Worm (Caenorhabditis elegans) whole organism, young adult: ENCODE data around the gene srw-68.

Experiments used
- D2030.7 ChIP-seq: fragments of 200-800 bp; sonication (Bioruptor generic); IDR thresholded peaks from 2 replicates; pipeline ENCODE4 v1.3.6; 2022; ENCODE audit warnings: missing genetic modification reagents, missing genetic modification characterization, missing compliant biosample characterization
- F22D6.2 ChIP-seq: sonication (generic microtip); optimal IDR thresholded peaks from 2 replicates; lab custom pipeline; 2016; ENCODE audit warnings: mild to moderate bottlenecking, missing genetic modification characterization, missing compliant biosample characterization
- F39B2.1 ChIP-seq: fragments of 200-800 bp; sonication (Bioruptor generic); IDR thresholded peaks from 2 replicates; pipeline ENCODE4 v1.3.6; 2022; ENCODE audit warnings: missing genetic modification reagents, missing genetic modification characterization, missing compliant biosample characterization
- F57A8.1 ChIP-seq: fragments of 200-800 bp; sonication (Bioruptor generic); optimal IDR thresholded peaks from 2 replicates; lab custom pipeline; 2018; ENCODE audit warnings: mild to moderate bottlenecking, missing genetic modification characterization, moderate library complexity, missing compliant biosample characterization
- F57C9.4 ChIP-seq: sonication (generic microtip); optimal IDR thresholded peaks from 2 replicates; lab custom pipeline; 2017; ENCODE audit warnings: mild to moderate bottlenecking, missing genetic modification characterization, missing compliant biosample characterization
- K12H6.12 ChIP-seq: fragments of 200-800 bp; sonication (Bioruptor generic); optimal IDR thresholded peaks from 2 replicates; lab custom pipeline; 2018; ENCODE audit warnings: mild to moderate bottlenecking, missing genetic modification characterization, missing compliant biosample characterization
- T07F8.4 ChIP-seq: sonication (generic microtip); optimal IDR thresholded peaks from 2 replicates; lab custom pipeline; 2016; ENCODE audit warnings: mild to moderate bottlenecking, missing genetic modification characterization, moderate library complexity, missing compliant biosample characterization
- T26A5.8 ChIP-seq: sonication (generic microtip); optimal IDR thresholded peaks from 2 replicates; lab custom pipeline; 2016; ENCODE audit warnings: missing genetic modification characterization, missing compliant biosample characterization
- Y53F4B.3 ChIP-seq: fragments of 200-800 bp; sonication (Bioruptor generic); IDR thresholded peaks from 2 replicates; pipeline ENCODE4 v1.3.6; 2022; ENCODE audit warnings: missing genetic modification reagents, missing genetic modification characterization, missing compliant biosample characterization
- Y67H2A.10 ChIP-seq: fragments of 200-800 bp; sonication (Bioruptor generic); conservative IDR thresholded peaks from 2 replicates; pipeline ENCODE4 v1.3.6; 2022; ENCODE audit warnings: missing genetic modification reagents, missing genetic modification characterization, missing compliant biosample characterization
- ZK185.1 ChIP-seq: sonication (generic microtip); optimal IDR thresholded peaks from 2 replicates; lab custom pipeline; 2016; ENCODE audit warnings: mild to moderate bottlenecking, missing genetic modification characterization, missing compliant biosample characterization; ENCODE audit not compliant: poor library complexity, severe bottlenecking
- ama-1 ChIP-seq, 3 experiments: fragments of 150-350 bp in 1 of 3; sonication (generic microtip) in 2 of 3; optimal IDR thresholded peaks; 2 replicates each; lab custom pipeline; 2014 to 2018; ENCODE audit warnings: missing biosample characterization in 2 of 3, missing genetic modification characterization in 2 of 3, missing genetic modification reagents in 2 of 3
- atf-7 ChIP-seq: sonication (generic microtip); optimal IDR thresholded peaks from 2 replicates; lab custom pipeline; 2017; ENCODE audit warnings: mild to moderate bottlenecking, missing genetic modification characterization, missing compliant biosample characterization
- attf-3 ChIP-seq: fragments of 200-800 bp; sonication (Bioruptor generic); conservative IDR thresholded peaks from 2 replicates; pipeline ENCODE4 v1.3.6; 2022; ENCODE audit warnings: missing genetic modification reagents, missing genetic modification characterization, missing compliant biosample characterization
- attf-5 ChIP-seq: fragments of 200-800 bp; sonication (Bioruptor generic); optimal IDR thresholded peaks from 2 replicates; lab custom pipeline; 2018; ENCODE audit warnings: mild to moderate bottlenecking, missing genetic modification characterization, missing compliant biosample characterization
- bed-2 ChIP-seq: fragments of 200-800 bp; sonication (Bioruptor generic); IDR thresholded peaks from 2 replicates; pipeline ENCODE4 v1.3.6; 2022; ENCODE audit warnings: missing genetic modification reagents, missing genetic modification characterization, missing compliant biosample characterization
- ccch-3 ChIP-seq: fragments of 200-800 bp; sonication (Bioruptor generic); optimal IDR thresholded peaks from 2 replicates; lab custom pipeline; 2018; ENCODE audit warnings: mild to moderate bottlenecking, missing genetic modification characterization, missing compliant biosample characterization
- cebp-1 ChIP-seq, 2 experiments: fragments of 200-800 bp in 1 of 2; sonication (Bioruptor generic) in 1 of 2; sonication (generic microtip) in 1 of 2; IDR thresholded peaks in 1 of 2; optimal IDR thresholded peaks in 1 of 2; 2 replicates each; pipeline versions ENCODE4 v1.3.6 to Lab custom; 2017 to 2022; ENCODE audit warnings: missing compliant biosample characterization in 2 of 2, missing genetic modification characterization in 2 of 2, mild to moderate bottlenecking in 1 of 2, missing genetic modification reagents in 1 of 2, moderate library complexity in 1 of 2
- ceh-100 ChIP-seq: fragments of 200-800 bp; sonication (Bioruptor generic); IDR thresholded peaks from 2 replicates; pipeline ENCODE4 v1.3.6; 2022; ENCODE audit warnings: missing genetic modification reagents, missing genetic modification characterization, missing compliant biosample characterization
- ceh-27 ChIP-seq: fragments of 200-800 bp; sonication (Bioruptor generic); optimal IDR thresholded peaks from 2 replicates; lab custom pipeline; 2018; ENCODE audit warnings: mild to moderate bottlenecking, missing genetic modification characterization, moderate library complexity, missing compliant biosample characterization
- ceh-58 ChIP-seq: fragments of 200-800 bp; sonication (Bioruptor generic); IDR thresholded peaks from 2 replicates; pipeline ENCODE4 v1.3.6; 2022; ENCODE audit warnings: missing genetic modification characterization, missing compliant biosample characterization
- ekl-4 ChIP-seq: fragments of 200-800 bp; sonication (Bioruptor generic); IDR thresholded peaks from 2 replicates; pipeline ENCODE4 v1.3.6; 2022; ENCODE audit warnings: missing genetic modification reagents, missing genetic modification characterization, missing compliant biosample characterization
- him-1 ChIP-seq: sonication (generic microtip); optimal IDR thresholded peaks from 2 replicates; lab custom pipeline; 2016; ENCODE audit warnings: missing genotype, missing genetic modification reagents, missing genetic modification characterization, missing compliant biosample characterization
- hlh-12 ChIP-seq: sonication (generic microtip); optimal IDR thresholded peaks from 2 replicates; lab custom pipeline; 2016; ENCODE audit warnings: missing genetic modification characterization, missing compliant biosample characterization
- hmg-1.2 ChIP-seq: fragments of 200-800 bp; sonication (Bioruptor generic); IDR thresholded peaks from 2 replicates; pipeline ENCODE4 v1.3.6; 2022; ENCODE audit warnings: missing genetic modification reagents, missing genetic modification characterization, missing compliant biosample characterization
- lin-54 ChIP-seq: fragments of 200-800 bp; sonication (Bioruptor generic); optimal IDR thresholded peaks from 2 replicates; lab custom pipeline; 2018; ENCODE audit warnings: mild to moderate bottlenecking, missing genetic modification characterization, missing compliant biosample characterization
- lsl-1 ChIP-seq: fragments of 200-800 bp; sonication (Bioruptor generic); optimal IDR thresholded peaks from 2 replicates; lab custom pipeline; 2018; ENCODE audit warnings: mild to moderate bottlenecking, missing genetic modification characterization, moderate library complexity, missing compliant biosample characterization
- madf-8 ChIP-seq: fragments of 200-800 bp; sonication (Bioruptor generic); conservative IDR thresholded peaks from 2 replicates; pipeline ENCODE4 v1.3.6; 2022; ENCODE audit warnings: missing genetic modification reagents, missing genetic modification characterization, missing compliant biosample characterization
- mel-28 ChIP-seq: sonication (generic microtip); optimal IDR thresholded peaks from 2 replicates; lab custom pipeline; 2016; ENCODE audit warnings: borderline replicate concordance, mild to moderate bottlenecking, missing genetic modification characterization, missing compliant biosample characterization
- mxl-1 ChIP-seq: sonication (generic microtip); optimal IDR thresholded peaks from 2 replicates; lab custom pipeline; 2016; ENCODE audit warnings: missing genetic modification characterization, missing compliant biosample characterization
- nhr-120 ChIP-seq: fragments of 200-800 bp; sonication (Bioruptor generic); IDR thresholded peaks from 2 replicates; pipeline ENCODE4 v1.3.6; 2022; ENCODE audit warnings: missing genetic modification characterization, missing compliant biosample characterization
- nhr-90 ChIP-seq: sonication (generic microtip); optimal IDR thresholded peaks from 2 replicates; lab custom pipeline; 2016; ENCODE audit warnings: missing genotype, mild to moderate bottlenecking, missing genetic modification characterization, missing compliant biosample characterization
- pbrm-1 ChIP-seq: fragments of 200-800 bp; sonication (Bioruptor generic); IDR thresholded peaks from 2 replicates; pipeline ENCODE4 v1.3.6; 2022; ENCODE audit warnings: missing genetic modification reagents, missing genetic modification characterization, missing compliant biosample characterization
- pha-4 ChIP-seq: fragments of 150-350 bp; sonication (generic microtip); optimal IDR thresholded peaks from 2 replicates; lab custom pipeline; 2014; ENCODE audit warnings: missing biosample characterization, missing genetic modification reagents, missing genetic modification characterization
- rcor-1 ChIP-seq: fragments of 200-800 bp; sonication (Bioruptor generic); IDR thresholded peaks from 2 replicates; pipeline ENCODE4 v1.3.6; 2022; ENCODE audit warnings: missing genetic modification reagents, missing genetic modification characterization, missing compliant biosample characterization
- sdz-38 ChIP-seq: sonication (generic microtip); optimal IDR thresholded peaks from 2 replicates; lab custom pipeline; 2016; ENCODE audit warnings: missing genotype, missing genetic modification characterization, missing compliant biosample characterization
- snpc-3.4 ChIP-seq: sonication (generic microtip); optimal IDR thresholded peaks from 2 replicates; lab custom pipeline; 2017; ENCODE audit warnings: missing genetic modification characterization, mild to moderate bottlenecking, missing compliant biosample characterization, antibody characterized with exemption, moderate library complexity, missing genotype, missing genetic modification reagents
- snpc-4 ChIP-seq, 5 experiments: fragments of 150-350 bp in 1 of 5; sonication (generic microtip) in 4 of 5; optimal IDR thresholded peaks; 2 replicates each; lab custom pipeline; 2014 to 2018; ENCODE audit warnings: missing genetic modification characterization in 5 of 5, missing biosample characterization in 3 of 5, antibody characterized with exemption in 2 of 5, mild to moderate bottlenecking in 2 of 5, missing compliant biosample characterization in 2 of 5, missing genotype in 2 of 5, moderate library complexity in 2 of 5, missing genetic modification reagents in 1 of 5
- tlf-1 ChIP-seq: fragments of 200-800 bp; sonication (Bioruptor generic); optimal IDR thresholded peaks from 2 replicates; lab custom pipeline; 2018; ENCODE audit warnings: mild to moderate bottlenecking, missing genetic modification characterization, missing compliant biosample characterization
- unc-130 ChIP-seq: sonication (generic microtip); optimal IDR thresholded peaks from 2 replicates; lab custom pipeline; 2016; ENCODE audit warnings: missing genetic modification reagents, missing genetic modification characterization, missing compliant biosample characterization
- unc-62 ChIP-seq: fragments of 150-350 bp; optimal IDR thresholded peaks from 2 replicates; lab custom pipeline; 2014; ENCODE audit warnings: missing biosample characterization, missing genetic modification reagents, missing genetic modification characterization
- xnd-1 ChIP-seq: sonication (generic microtip); optimal IDR thresholded peaks from 2 replicates; lab custom pipeline; 2016; ENCODE audit warnings: missing genotype, missing genetic modification reagents, missing genetic modification characterization, missing compliant biosample characterization
- zfh-2 ChIP-seq: fragments of 200-800 bp; sonication (Bioruptor generic); conservative IDR thresholded peaks from 2 replicates; pipeline ENCODE4 v1.3.6; 2022; ENCODE audit warnings: missing genetic modification reagents, missing genetic modification characterization, missing compliant biosample characterization
- ztf-18 ChIP-seq: sonication (generic microtip); optimal IDR thresholded peaks from 2 replicates; lab custom pipeline; 2016; ENCODE audit warnings: missing genotype, mild to moderate bottlenecking, missing genetic modification characterization, missing compliant biosample characterization
- ztf-22 ChIP-seq: fragments of 200-800 bp; sonication (Bioruptor generic); optimal IDR thresholded peaks from 2 replicates; lab custom pipeline; 2018; ENCODE audit warnings: mild to moderate bottlenecking, missing genetic modification characterization, moderate library complexity, missing compliant biosample characterization

srw-68 gene

ce11 chrV:7426594-7426993 is at the start of gene srw-68:
srw-68 (minus strand) TSS chrV:7426694.
- no peak for TF ChIP-seq nhr-120 (GFP tag; lab: Robert Waterston, UW)
- TF ChIP-seq Y53F4B.3 (GFP tag; lab: Robert Waterston, UW): no peak
- no peak for TF ChIP-seq nhr-90 (tag; lab: Kevin White, UChicago)
- no peak for TF ChIP-seq ceh-58 (GFP tag; lab: Robert Waterston, UW)
- TF ChIP-seq T07F8.4: no peak
- no peak for TF ChIP-seq ztf-22 (GFP tag; lab: Kevin White, UChicago)
- no peak for TF ChIP-seq mxl-1 (tag; lab: Kevin White, UChicago)
- no peak for TF ChIP-seq ceh-27
- no peak for TF ChIP-seq sdz-38 (tag; lab: Kevin White, UChicago)
- no peak for TF ChIP-seq tlf-1 (GFP tag; lab: Kevin White, UChicago)
- no peak for TF ChIP-seq F57A8.1 (GFP tag; lab: Kevin White, UChicago)
- no peak for TF ChIP-seq ama-1 (optimal IDR thresholded peaks at IDR 0.05; lab: Kevin White, UChicago)
- no peak for TF ChIP-seq ama-1 (GFP tag; optimal IDR thresholded peaks at IDR 0.05; lab: Kevin White, UChicago)
- no peak for TF ChIP-seq unc-130 (GFP tag; lab: Kevin White, UChicago)
- no peak for TF ChIP-seq hlh-12 (tag; lab: Kevin White, UChicago)
- no peak for TF ChIP-seq pha-4 (tag; lab: Kevin White, UChicago)
- no peak for TF ChIP-seq unc-62

ce11 chrV:7472815-7473214 is 46.3 kb upstream of the srw-68 start, which contains the start of gene str-28:
str-28 (minus strand) TSS chrV:7472915.
- TF ChIP-seq F22D6.2 (tag; lab: Kevin White, UChicago) (no peak), ama-1 (optimal IDR thresholded peaks at IDR 0.05; lab: Kevin White, UChicago) (no peak), ama-1 (GFP tag; optimal IDR thresholded peaks at IDR 0.05; lab: Kevin White, UChicago) (no peak), ztf-18 (tag; lab: Kevin White, UChicago) (no peak), Y67H2A.10 (GFP tag; lab: Robert Waterston, UW) (no peak), bed-2 (GFP tag; lab: Robert Waterston, UW) (no peak), attf-3 (GFP tag; lab: Robert Waterston, UW) (no peak), D2030.7 (GFP tag; lab: Robert Waterston, UW) (no peak), mel-28 (tag; lab: Kevin White, UChicago) (no peak), attf-5 (no peak), ccch-3 (GFP tag; lab: Kevin White, UChicago) (no peak), snpc-3.4 (tag; lab: Kevin White, UChicago) (no peak), ZK185.1 (no peak), T26A5.8 (no peak), atf-7 (tag; lab: Kevin White, UChicago) (no peak), F39B2.1 (no peak), cebp-1 (GFP tag; IDR thresholded peaks at IDR 0.05; lab: Robert Waterston, UW) (no peak), cebp-1 (tag; optimal IDR thresholded peaks at IDR 0.05; lab: Kevin White, UChicago) (no peak), lin-54 (no peak)

ce11 chrV:7465509-7465908 is 39.0 kb upstream of the srw-68 start, which contains the start of gene F25E5.1:
F25E5.1 (plus strand) TSS chrV:7465884.
- TF ChIP-seq nhr-120 (GFP tag; lab: Robert Waterston, UW) (no peak), hmg-1.2 (peak; percentile 69), madf-8 (GFP tag; lab: Robert Waterston, UW) (peak; percentile 46), F57C9.4 (no peak), snpc-4 (GFP tag; optimal IDR thresholded peaks at IDR 0.05; lab: Kevin White, UChicago) (no peak), snpc-4 (tag; optimal IDR thresholded peaks at IDR 0.05; lab: Kevin White, UChicago) (peak in 1 of 4 experiments; percentile 43), K12H6.12 (tag; lab: Kevin White, UChicago) (peak; percentile 10), ekl-4 (GFP tag; lab: Robert Waterston, UW) (0 out of 2 replicates have a peak, but pooled peaks have one; percentile 27), attf-5 (peak; percentile 91), bed-2 (GFP tag; lab: Robert Waterston, UW) (0 out of 2 replicates have a peak, but pooled peaks have one; percentile 67), rcor-1 (0 out of 2 replicates have a peak, but pooled peaks have one; percentile 32), ceh-100 (GFP tag; lab: Robert Waterston, UW) (0 out of 2 replicates have a peak, but pooled peaks have one; percentile 27), attf-3 (GFP tag; lab: Robert Waterston, UW) (0 out of 2 replicates have a peak, but pooled peaks have one; percentile 15), zfh-2 (GFP tag; lab: Robert Waterston, UW) (no peak), ceh-27 (peak; percentile 65), pbrm-1 (GFP tag; lab: Robert Waterston, UW) (peak; percentile 68; the same call in 1 of the 2 replicates), xnd-1 (tag; lab: Kevin White, UChicago) (peak; percentile 15), him-1 (tag; lab: Kevin White, UChicago) (no peak), lsl-1 (GFP tag; lab: Kevin White, UChicago) (no peak)
